Fruit fly (Drosophila melanogaster) whole organism, embryonic: ENCODE measurements around the gene CG14930.

ENCODE experiments used
- Aef1 ChIP-seq: fragments of 200-800 bp; sonication (Bioruptor generic); IDR thresholded peaks from 3 replicates; pipeline ENCODE4 v1.3.6; 2022; ENCODE audit warnings: missing biosample characterization, missing genetic modification characterization
- CG10274 ChIP-seq: fragments of 200-800 bp; sonication (Bioruptor generic); optimal IDR thresholded peaks from 3 replicates; lab custom pipeline; 2017; ENCODE audit warnings: missing biosample characterization, mild to moderate bottlenecking, missing genetic modification characterization
- CG10321 ChIP-seq: fragments of 200-800 bp; sonication (Bioruptor generic); IDR thresholded peaks from 2 replicates; pipeline ENCODE4 v1.3.6; 2022; ENCODE audit warnings: missing biosample characterization, missing genetic modification characterization
- CG11398 ChIP-seq: fragments of 200-800 bp; sonication (Bioruptor generic); optimal IDR thresholded peaks from 2 replicates; lab custom pipeline; 2016; ENCODE audit warnings: missing biosample characterization, missing genetic modification characterization
- CG11456 ChIP-seq: fragments of 200-800 bp; sonication (Bioruptor generic); IDR thresholded peaks from 3 replicates; pipeline ENCODE4 v1.3.6; 2022; ENCODE audit warnings: missing biosample characterization, missing genetic modification characterization
- CG12104 ChIP-seq: fragments of 200-800 bp; sonication (Bioruptor generic); optimal IDR thresholded peaks from 3 replicates; lab custom pipeline; 2016; ENCODE audit warnings: missing biosample characterization, missing genetic modification characterization
- CG12299 ChIP-seq: fragments of 200-800 bp; sonication (Bioruptor generic); optimal IDR thresholded peaks from 2 replicates; lab custom pipeline; 2018; ENCODE audit warnings: missing biosample characterization, mild to moderate bottlenecking, missing genetic modification characterization
- CG13123 ChIP-seq: fragments of 200-800 bp; sonication (Bioruptor generic); optimal IDR thresholded peaks from 2 replicates; lab custom pipeline; 2016; ENCODE audit warnings: missing biosample characterization, missing genetic modification characterization
- CG16815 ChIP-seq: fragments of 200-800 bp; sonication (Bioruptor generic); optimal IDR thresholded peaks from 3 replicates; lab custom pipeline; 2017; ENCODE audit warnings: missing biosample characterization, mild to moderate bottlenecking, missing genetic modification characterization
- CG17385 ChIP-seq: fragments of 200-800 bp; sonication (Bioruptor generic); optimal IDR thresholded peaks from 3 replicates; lab custom pipeline; 2018; ENCODE audit warnings: missing biosample characterization, mild to moderate bottlenecking, missing genetic modification characterization
- CG18476 ChIP-seq: fragments of 200-800 bp; sonication (Bioruptor generic); optimal IDR thresholded peaks from 2 replicates; lab custom pipeline; 2016; ENCODE audit warnings: missing biosample characterization, mild to moderate bottlenecking, missing genetic modification characterization
- CG2120 ChIP-seq: fragments of 200-800 bp; sonication (Bioruptor generic); optimal IDR thresholded peaks from 3 replicates; lab custom pipeline; 2016; ENCODE audit warnings: missing biosample characterization, missing genetic modification characterization
- CG2678 ChIP-seq: fragments of 200-800 bp; sonication (Bioruptor generic); optimal IDR thresholded peaks from 3 replicates; lab custom pipeline; 2019; ENCODE audit warnings: missing biosample characterization, mild to moderate bottlenecking, missing genetic modification characterization, moderate library complexity
- CG32532 ChIP-seq: fragments of 200-800 bp; sonication (Bioruptor generic); IDR thresholded peaks from 2 replicates; pipeline ENCODE4 v1.3.6; 2022; ENCODE audit warnings: missing biosample characterization, missing genetic modification characterization
- CG5180 ChIP-seq: fragments of 200-800 bp; sonication (Bioruptor generic); optimal IDR thresholded peaks from 3 replicates; lab custom pipeline; 2017; ENCODE audit warnings: missing biosample characterization, missing genetic modification characterization, mild to moderate bottlenecking, moderate library complexity, missing genetic modification reagents
- CG8388 ChIP-seq: fragments of 200-800 bp; sonication (Bioruptor generic); optimal IDR thresholded peaks from 2 replicates; lab custom pipeline; 2019; ENCODE audit warnings: missing biosample characterization, mild to moderate bottlenecking, missing genetic modification characterization, moderate library complexity
- CG8944 ChIP-seq: fragments of 200-800 bp; sonication (Bioruptor generic); optimal IDR thresholded peaks from 3 replicates; lab custom pipeline; 2016; ENCODE audit warnings: missing biosample characterization, missing genetic modification characterization
- CG9437 ChIP-seq: fragments of 200-800 bp; sonication (Bioruptor generic); optimal IDR thresholded peaks from 2 replicates; lab custom pipeline; 2018; ENCODE audit warnings: missing biosample characterization, mild to moderate bottlenecking, missing genetic modification characterization
- CG9932 ChIP-seq: fragments of 200-800 bp; sonication (Bioruptor generic); IDR thresholded peaks from 2 replicates; pipeline ENCODE4 v1.3.6; 2022; ENCODE audit warnings: missing biosample characterization, missing genetic modification characterization
- CHES-1-like ChIP-seq: fragments of 200-800 bp; sonication (Bioruptor generic); optimal IDR thresholded peaks from 2 replicates; lab custom pipeline; 2016; ENCODE audit warnings: missing biosample characterization, missing genetic modification characterization
- Chrac-16 ChIP-seq: fragments of 200-800 bp; sonication (Bioruptor generic); optimal IDR thresholded peaks from 3 replicates; lab custom pipeline; 2016; ENCODE audit warnings: missing biosample characterization, missing genetic modification characterization
- Dek ChIP-seq: fragments of 200-800 bp; sonication (Bioruptor generic); optimal IDR thresholded peaks from 3 replicates; lab custom pipeline; 2019; ENCODE audit warnings: missing biosample characterization, mild to moderate bottlenecking, missing genetic modification characterization, moderate library complexity
- Ets97D ChIP-seq: fragments of 200-800 bp; sonication (Bioruptor generic); optimal IDR thresholded peaks from 3 replicates; lab custom pipeline; 2016; ENCODE audit warnings: missing biosample characterization, missing genetic modification characterization
- HmgZ ChIP-seq: fragments of 200-800 bp; sonication (Bioruptor generic); optimal IDR thresholded peaks from 2 replicates; lab custom pipeline; 2018; ENCODE audit warnings: missing biosample characterization, mild to moderate bottlenecking, missing genetic modification characterization
- Hr3 ChIP-seq: fragments of 200-800 bp; sonication (Bioruptor generic); optimal IDR thresholded peaks from 3 replicates; lab custom pipeline; 2016; ENCODE audit warnings: missing biosample characterization, missing genetic modification characterization
- NC2β ChIP-seq: fragments of 200-800 bp; sonication (Bioruptor generic); optimal IDR thresholded peaks from 2 replicates; lab custom pipeline; 2016; ENCODE audit warnings: missing biosample characterization, missing genetic modification characterization
- NK7.1 ChIP-seq: fragments of 200-800 bp; sonication (Bioruptor generic); optimal IDR thresholded peaks from 3 replicates; lab custom pipeline; 2016; ENCODE audit warnings: missing biosample characterization, missing genetic modification characterization
- PHDP ChIP-seq: fragments of 200-800 bp; sonication (Bioruptor generic); optimal IDR thresholded peaks from 3 replicates; lab custom pipeline; 2018; ENCODE audit warnings: missing biosample characterization, mild to moderate bottlenecking, missing genetic modification characterization, moderate library complexity
- Rx ChIP-seq: fragments of 200-800 bp; sonication (Bioruptor generic); IDR thresholded peaks from 2 replicates; pipeline ENCODE4 v1.3.6; 2022; ENCODE audit warnings: missing biosample characterization, missing genetic modification characterization
- Sry-δ ChIP-seq: fragments of 200-800 bp; sonication (Bioruptor generic); optimal IDR thresholded peaks from 2 replicates; lab custom pipeline; 2016; ENCODE audit warnings: missing biosample characterization, missing genetic modification characterization
- Trl ChIP-seq, 3 experiments: fragments of >200 bp in 2 of 3; fragments of 200-800 bp in 1 of 3; sonication (Bioruptor generic) in 1 of 3; optimal IDR thresholded peaks; 2 replicates in 1 of 3; 3 replicates in 2 of 3; lab custom pipeline; 2016 to 2017; ENCODE audit warnings: missing biosample characterization in 1 of 3, missing genetic modification characterization in 1 of 3
- btn ChIP-seq: fragments of 200-800 bp; sonication (Bioruptor generic); optimal IDR thresholded peaks from 2 replicates; lab custom pipeline; 2016; ENCODE audit warnings: missing biosample characterization, missing genetic modification characterization
- cato ChIP-seq: fragments of 200-800 bp; sonication (Bioruptor generic); optimal IDR thresholded peaks from 2 replicates; lab custom pipeline; 2016; ENCODE audit warnings: missing biosample characterization, missing genetic modification characterization, borderline replicate concordance
- ci ChIP-seq: fragments of 200-800 bp; sonication (Bioruptor generic); IDR thresholded peaks from 3 replicates; pipeline ENCODE4 v1.3.6; 2022; ENCODE audit warnings: missing biosample characterization, missing genetic modification characterization
- croc ChIP-seq: fragments of 200-800 bp; sonication (Bioruptor generic); conservative IDR thresholded peaks from 3 replicates; pipeline ENCODE4 v1.3.6; 2022; ENCODE audit warnings: missing biosample characterization, missing genetic modification characterization
- cwo ChIP-seq: fragments of 200-800 bp; sonication (Bioruptor generic); optimal IDR thresholded peaks from 3 replicates; lab custom pipeline; 2017; ENCODE audit warnings: missing biosample characterization, missing genetic modification characterization, mild to moderate bottlenecking, moderate library complexity, missing genetic modification reagents
- danr ChIP-seq: fragments of 200-800 bp; sonication (Bioruptor generic); IDR thresholded peaks from 2 replicates; pipeline ENCODE4 v1.3.6; 2022; ENCODE audit warnings: missing biosample characterization, missing genetic modification characterization
- fd96Cb ChIP-seq: fragments of 200-800 bp; sonication (Bioruptor generic); optimal IDR thresholded peaks from 2 replicates; lab custom pipeline; 2018; ENCODE audit warnings: missing biosample characterization, mild to moderate bottlenecking, missing genetic modification characterization, moderate library complexity
- hb ChIP-seq: fragments of 200-800 bp; sonication (Bioruptor generic); IDR thresholded peaks from 3 replicates; pipeline ENCODE4 v1.3.6; 2022; ENCODE audit warnings: missing biosample characterization, missing genetic modification characterization; ENCODE audit not compliant: partially characterized antibody
- insv ChIP-seq, 2 experiments: fragments of 200-800 bp; sonication (Bioruptor generic); optimal IDR thresholded peaks; 3 replicates each; lab custom pipeline; 2016 to 2018; ENCODE audit warnings: missing biosample characterization in 2 of 2, missing genetic modification characterization in 2 of 2
- pho ChIP-seq: fragments of 200-800 bp; sonication (Bioruptor generic); optimal IDR thresholded peaks from 2 replicates; lab custom pipeline; 2016; ENCODE audit warnings: missing biosample characterization, missing genetic modification characterization
- pros ChIP-seq: fragments of 200-800 bp; sonication (Bioruptor generic); optimal IDR thresholded peaks from 3 replicates; lab custom pipeline; 2019; ENCODE audit warnings: missing biosample characterization, mild to moderate bottlenecking, missing genetic modification characterization, moderate library complexity
- pum ChIP-seq: fragments of 200-800 bp; sonication (Bioruptor generic); optimal IDR thresholded peaks from 2 replicates; lab custom pipeline; 2016; ENCODE audit warnings: missing biosample characterization, missing genetic modification characterization
- sens-2 ChIP-seq: fragments of 200-800 bp; sonication (Bioruptor generic); IDR thresholded peaks from 2 replicates; pipeline ENCODE4 v1.3.6; 2022; ENCODE audit warnings: missing biosample characterization, missing genetic modification characterization
- seq ChIP-seq: fragments of 200-800 bp; sonication (Bioruptor generic); IDR thresholded peaks from 2 replicates; pipeline ENCODE4 v1.3.6; 2022; ENCODE audit warnings: missing biosample characterization, missing genetic modification characterization
- slou ChIP-seq: fragments of 200-800 bp; sonication (Bioruptor generic); optimal IDR thresholded peaks from 3 replicates; lab custom pipeline; 2016; ENCODE audit warnings: missing biosample characterization, missing genetic modification characterization
- stc ChIP-seq: fragments of 200-800 bp; sonication (Bioruptor generic); IDR thresholded peaks from 2 replicates; pipeline ENCODE4 v1.3.6; 2022; ENCODE audit warnings: missing biosample characterization, missing genetic modification characterization
- tio ChIP-seq: fragments of 200-800 bp; sonication (Bioruptor generic); optimal IDR thresholded peaks from 2 replicates; lab custom pipeline; 2017; ENCODE audit warnings: missing biosample characterization, missing genetic modification characterization, inconsistent platforms
- vnd ChIP-seq: fragments of 200-800 bp; sonication (Bioruptor generic); IDR thresholded peaks from 3 replicates; pipeline ENCODE4 v1.3.6; 2022; ENCODE audit warnings: missing biosample characterization, missing genetic modification characterization; ENCODE audit not compliant: partially characterized antibody
- wek ChIP-seq: fragments of 200-800 bp; sonication (Bioruptor generic); optimal IDR thresholded peaks from 3 replicates; lab custom pipeline; 2018; ENCODE audit warnings: missing biosample characterization, mild to moderate bottlenecking, missing genetic modification characterization, moderate library complexity
- zen2 ChIP-seq: fragments of 200-800 bp; sonication (Bioruptor generic); IDR thresholded peaks from 3 replicates; pipeline ENCODE4 v1.3.6; 2022; ENCODE audit warnings: missing biosample characterization, missing genetic modification characterization; ENCODE audit not compliant: partially characterized antibody

Gene CG14930

DNA sequence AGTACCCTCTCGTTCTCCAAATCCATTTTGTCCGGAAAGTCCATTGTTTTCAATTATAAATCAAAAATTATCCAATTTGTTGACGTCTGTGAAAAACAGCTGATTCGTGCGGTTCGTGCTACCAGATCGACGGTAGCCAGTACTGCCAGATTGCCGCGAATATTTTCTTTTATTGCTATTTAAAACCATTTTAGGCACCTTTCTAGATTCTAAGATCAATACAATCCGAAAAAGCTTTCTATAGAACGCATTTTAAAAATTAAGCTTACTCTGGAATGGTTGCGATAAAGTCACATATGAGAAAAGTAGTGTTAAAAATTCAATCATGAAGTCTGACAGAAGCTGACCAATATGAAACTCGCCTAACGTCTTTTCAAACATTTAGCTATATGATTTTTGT is 22.2 kb downstream of the CG14930 start, which contains the start of gene Cog8 (continued):
- TF ChIP-seq CG9932 (GFP tag; lab: Robert Waterston, UW) (peak; percentile 48; the same call in 1 of the 2 replicates), NK7.1 (GFP tag; lab: Kevin White, UChicago) (no peak), CG17385 (peak; percentile 6), Aef1 (GFP tag; lab: Robert Waterston, UW) (peak; percentile 43), stc (GFP tag; lab: Robert Waterston, UW) (no peak), CG8388 (peak; percentile 29), CG10321 (GFP tag; lab: Robert Waterston, UW) (no peak), croc (GFP tag; lab: Robert Waterston, UW) (no peak), CHES-1-like (GFP tag; lab: Kevin White, UChicago) (peak; percentile 54), Chrac-16 (GFP tag; lab: Kevin White, UChicago) (peak; percentile 66), pros (GFP tag; lab: Kevin White, UChicago) (no peak), pho (GFP tag; lab: Kevin White, UChicago) (peak; percentile 58), CG2120 (GFP tag; lab: Kevin White, UChicago) (peak; percentile 77), danr (GFP tag; lab: Robert Waterston, UW) (no peak), CG12104 (no peak), CG12299 (tag; lab: Kevin White, UChicago) (no peak), cwo (GFP tag; lab: Kevin White, UChicago) (no peak), CG11456 (GFP tag; lab: Robert Waterston, UW) (no peak), Hr3 (GFP tag; lab: Kevin White, UChicago) (peak; percentile 49), Trl (optimal IDR thresholded peaks at IDR 0.05; lab: Kevin White, UChicago) (no peak), Trl (GFP tag; optimal IDR thresholded peaks at IDR 0.05; lab: Kevin White, UChicago) (peak; percentile 65), slou (GFP tag; lab: Kevin White, UChicago) (no peak), Rx (GFP tag; lab: Robert Waterston, UW) (no peak), cato (GFP tag; lab: Kevin White, UChicago) (no peak), sens-2 (GFP tag; lab: Robert Waterston, UW) (no peak), CG16815 (GFP tag; lab: Kevin White, UChicago) (peak; percentile 3), zen2 (GFP tag; lab: Robert Waterston, UW) (no peak), CG11398 (GFP tag; lab: Kevin White, UChicago) (no peak), CG9437 (GFP tag; lab: Kevin White, UChicago) (no peak), Ets97D (GFP tag; lab: Kevin White, UChicago) (peak; percentile 61), HmgZ (tag; lab: Kevin White, UChicago) (peak; percentile 44), CG10274 (GFP tag; lab: Kevin White, UChicago) (no peak), Dek (peak; percentile 36), hb (GFP tag; lab: Robert Waterston, UW) (no peak), wek (GFP tag; lab: Kevin White, UChicago) (no peak), CG5180 (no peak), btn (GFP tag; lab: Kevin White, UChicago) (no peak), insv (GFP tag; optimal IDR thresholded peaks at IDR 0.05; lab: Kevin White, UChicago) (no peak), tio (GFP tag; lab: Kevin White, UChicago) (peak; percentile 48), Sry-δ (GFP tag; lab: Kevin White, UChicago) (peak; percentile 24), seq (GFP tag; lab: Robert Waterston, UW) (no peak), pum (GFP tag; lab: Kevin White, UChicago) (peak; percentile 66), CG8944 (peak; percentile 59), CG18476 (no peak), PHDP (peak; percentile 24), ci (GFP tag; lab: Robert Waterston, UW) (no peak), fd96Cb (tag; lab: Kevin White, UChicago) (peak; percentile 14), NC2β (peak; percentile 57), CG32532 (GFP tag; lab: Robert Waterston, UW) (peak; percentile 18; the same call in 1 of the 2 replicates), vnd (GFP tag; lab: Robert Waterston, UW) (no peak), CG13123 (GFP tag; lab: Kevin White, UChicago) (peak; percentile 40), CG2678 (tag; lab: Kevin White, UChicago) (peak; percentile 31)
